Worm (Caenorhabditis elegans): Measurements from ENCODE around the gene try-11.

ce11 chrV:7420162-7420561 is 31.4 kb upstream of the try-11 start, which contains the start of gene srxa-4:
- no peak for TF ChIP-seq hmbx-1 (tag; optimal IDR thresholded peaks at IDR 0.05)
- no peak for TF ChIP-seq flt-1 (GFP tag; IDR thresholded peaks at IDR 0.05)
- TF ChIP-seq tra-4 (tag; optimal IDR thresholded peaks at IDR 0.05) = no peak
- TF ChIP-seq hmg-4 (GFP tag; optimal IDR thresholded peaks at IDR 0.05) = no peak
- no peak for TF ChIP-seq F13C5.2 (tag; optimal IDR thresholded peaks at IDR 0.05)
- no peak for TF ChIP-seq aly-1 (tag; optimal IDR thresholded peaks at IDR 0.05)
- no peak for TF ChIP-seq ama-1 (optimal IDR thresholded peaks at IDR 0.05)
